Fruit fly (Drosophila melanogaster): ENCODE measurements around the gene CG5149.

Gene CG5149

DNA sequence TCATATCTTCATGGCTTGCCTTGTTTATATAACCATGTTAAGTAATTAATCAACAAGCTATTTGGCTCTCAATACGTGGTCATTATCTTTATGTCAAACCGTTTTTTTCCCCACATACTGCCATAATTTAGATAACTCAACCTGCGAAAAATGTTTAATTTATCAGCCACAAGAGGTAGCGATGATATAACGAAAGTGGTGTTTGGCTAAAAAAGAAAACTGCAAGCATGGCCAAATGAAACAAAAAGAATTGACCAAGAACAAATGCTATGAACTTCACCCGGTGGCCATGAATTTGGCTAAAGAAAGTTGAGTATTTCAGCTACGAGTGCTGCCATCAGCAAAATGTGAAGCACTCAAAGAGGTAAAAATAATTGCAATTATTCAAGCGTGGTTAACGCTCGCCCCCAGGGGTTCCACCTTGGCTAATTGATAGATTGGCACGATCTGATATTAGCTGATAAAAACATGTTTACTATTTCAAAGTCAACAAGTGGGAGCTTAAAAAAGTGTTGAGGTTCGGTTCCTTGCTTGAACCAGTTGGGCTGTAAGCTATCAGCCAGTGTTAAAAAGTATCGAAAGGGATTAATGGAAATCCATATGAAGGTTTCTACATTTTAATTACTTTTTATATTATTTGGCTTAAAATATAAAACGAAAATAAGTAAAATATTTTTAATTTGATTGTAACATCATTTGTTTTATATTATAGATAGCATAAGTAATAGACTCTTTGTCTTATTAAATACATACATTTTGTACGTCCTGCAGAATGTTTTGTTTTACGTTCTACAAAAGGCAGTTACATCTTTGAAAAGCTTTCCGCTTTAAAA, 48.7 kb upstream of the CG5149 start (continued):
- peak; percentile 43 for TF ChIP-seq ro (GFP tag; IDR thresholded peaks at IDR 0.05)
- peak; percentile 38 for TF ChIP-seq CG7786 (GFP tag; optimal IDR thresholded peaks at IDR 0.05)
- peak; percentile 77 for TF ChIP-seq Hey (tag; optimal IDR thresholded peaks at IDR 0.05)
- peak; percentile 43; the same call in 1 of the 2 replicates for TF ChIP-seq CG16779 (GFP tag; IDR thresholded peaks at IDR 0.05)
- peak; percentile 73 for TF ChIP-seq CG15601 (tag; optimal IDR thresholded peaks at IDR 0.05)
- TF ChIP-seq Atf-2 (GFP tag; optimal IDR thresholded peaks at IDR 0.05), result peak; percentile 63
- peak; percentile 66 for TF ChIP-seq CG16863 (GFP tag; optimal IDR thresholded peaks at IDR 0.05)
- peak; percentile 88 for TF ChIP-seq CG17912 (GFP tag; optimal IDR thresholded peaks at IDR 0.05)
- TF ChIP-seq CG5180 (GFP tag; optimal IDR thresholded peaks at IDR 0.05), result peak; percentile 67
- no peak for TF ChIP-seq knrl (GFP tag; IDR thresholded peaks at IDR 0.05; ENCODE audit: partially characterized antibody)
- TF ChIP-seq CG18619 (GFP tag; optimal IDR thresholded peaks at IDR 0.05), result peak; percentile 76
- TF ChIP-seq wdn (GFP tag; IDR thresholded peaks at IDR 0.05), result peak; percentile 64
- peak; percentile 90 for TF ChIP-seq sob (GFP tag; IDR thresholded peaks at IDR 0.05)
- TF ChIP-seq CG12219 (GFP tag; optimal IDR thresholded peaks at IDR 0.05), result peak; percentile 47
- TF ChIP-seq CG15696 (tag; optimal IDR thresholded peaks at IDR 0.05), result peak; percentile 2
- no peak for TF ChIP-seq pros (GFP tag; optimal IDR thresholded peaks at IDR 0.05)
- no peak for TF ChIP-seq Trl (optimal IDR thresholded peaks at IDR 0.05)
- TF ChIP-seq Trl (GFP tag; optimal IDR thresholded peaks at IDR 0.05), result peak; percentile 78
- peak; percentile 54 for TF ChIP-seq CG8089 (GFP tag; optimal IDR thresholded peaks at IDR 0.05)
- TF ChIP-seq ato (GFP tag; IDR thresholded peaks at IDR 0.05; ENCODE audit: partially characterized antibody), result no peak
- no peak for TF ChIP-seq vnd (GFP tag; IDR thresholded peaks at IDR 0.05; ENCODE audit: partially characterized antibody)
- peak; percentile 77 for TF ChIP-seq CG6813 (GFP tag; optimal IDR thresholded peaks at IDR 0.05)
- no peak for TF ChIP-seq CG9437 (GFP tag; optimal IDR thresholded peaks at IDR 0.05)
- peak; percentile 58 for TF ChIP-seq CG17385 (GFP tag; optimal IDR thresholded peaks at IDR 0.05)
- TF ChIP-seq Doc2 (GFP tag; IDR thresholded peaks at IDR 0.05), result no peak
- TF ChIP-seq shn (GFP tag; optimal IDR thresholded peaks at IDR 0.05), result peak; percentile 64
- no peak for TF ChIP-seq Dfd (GFP tag; optimal IDR thresholded peaks at IDR 0.05)
- peak; percentile 86 for TF ChIP-seq schlank (tag; optimal IDR thresholded peaks at IDR 0.05)
- TF ChIP-seq CG10462 (GFP tag; optimal IDR thresholded peaks at IDR 0.05), result peak; percentile 41

DNA sequence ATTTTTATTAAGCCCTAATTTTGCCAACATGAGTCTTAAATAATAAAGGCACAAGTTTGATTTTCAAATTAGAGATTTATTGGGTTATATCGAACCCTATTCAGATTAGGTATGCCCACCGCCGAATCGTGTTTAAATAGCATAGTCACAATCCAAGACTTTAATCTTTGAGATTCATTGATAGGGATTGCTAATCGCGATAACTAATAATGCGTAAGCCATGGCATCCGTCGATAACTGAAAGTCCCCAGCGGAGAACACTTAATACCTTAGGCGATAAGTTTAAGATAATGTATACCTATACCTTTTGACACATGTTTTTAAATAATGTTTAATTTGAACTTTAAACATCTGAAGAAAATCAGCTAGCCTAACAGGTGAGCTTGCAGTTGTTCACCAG, 47.4 kb upstream of the CG5149 start:
- TF ChIP-seq CG15479 (GFP tag; optimal IDR thresholded peaks at IDR 0.05) (no peak), CG8089 (GFP tag; optimal IDR thresholded peaks at IDR 0.05) (no peak), CG13624 (GFP tag; optimal IDR thresholded peaks at IDR 0.05) (no peak), CG2129 (GFP tag; IDR thresholded peaks at IDR 0.05; ENCODE audit: partially characterized antibody) (no peak), CG14667 (GFP tag; IDR thresholded peaks at IDR 0.05) (no peak), CG11398 (GFP tag; optimal IDR thresholded peaks at IDR 0.05) (no peak), Abd-B (GFP tag; optimal IDR thresholded peaks at IDR 0.05) (no peak), CG1603 (tag; optimal IDR thresholded peaks at IDR 0.05) (no peak), CG8388 (GFP tag; optimal IDR thresholded peaks at IDR 0.05) (no peak), bab2 (GFP tag; optimal IDR thresholded peaks at IDR 0.05) (no peak), sd (tag; optimal IDR thresholded peaks at IDR 0.05) (peak; percentile 8), fru (optimal IDR thresholded peaks at IDR 0.05) (no peak), sisA (GFP tag; IDR thresholded peaks at IDR 0.05) (no peak), CG1832 (GFP tag; optimal IDR thresholded peaks at IDR 0.05) (no peak), phol (tag; optimal IDR thresholded peaks at IDR 0.05) (no peak), CG31224 (GFP tag; IDR thresholded peaks at IDR 0.05) (no peak), CG9817 (tag; optimal IDR thresholded peaks at IDR 0.05) (no peak), onecut (GFP tag; IDR thresholded peaks at IDR 0.05) (no peak), Atf-2 (GFP tag; optimal IDR thresholded peaks at IDR 0.05) (no peak), usp (GFP tag; optimal IDR thresholded peaks at IDR 0.05) (no peak), CG33213 (GFP tag; optimal IDR thresholded peaks at IDR 0.05) (no peak), exex (tag; optimal IDR thresholded peaks at IDR 0.05) (peak; percentile 85), Drgx (GFP tag; IDR thresholded peaks at IDR 0.05) (no peak), CG12236 (GFP tag; optimal IDR thresholded peaks at IDR 0.05) (no peak)

Data from whole organism, embryonic.